Worm (Caenorhabditis elegans): ENCODE results near the gene srlf-13.

The srlf-13 gene

DNA sequence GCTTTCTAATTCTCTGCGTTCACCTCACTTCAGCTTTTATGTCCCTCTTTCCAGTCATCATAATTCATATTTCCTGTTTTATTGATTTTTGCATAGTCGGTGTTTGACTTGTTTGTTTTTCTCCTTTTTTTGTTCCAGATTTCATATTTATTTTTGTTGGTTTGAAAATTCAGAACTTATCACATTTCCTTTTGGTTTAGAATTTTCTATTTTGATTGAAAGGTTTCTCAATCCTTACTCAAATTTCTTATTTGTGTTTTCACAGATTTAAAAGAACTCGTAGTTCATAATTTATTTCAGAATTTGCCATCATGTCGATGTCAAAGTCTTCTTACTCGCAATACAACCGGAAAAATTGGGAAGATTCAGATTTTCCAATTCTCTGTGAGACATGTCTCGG, 35.3 kb downstream of the srlf-13 start, which contains the start of gene rbm-22:
Gene rbm-22, plus strand, starts transcription at position 301 of the 400 bp plus-strand sequence.
- no peak for TF ChIP-seq ceh-62 (tag; optimal IDR thresholded peaks at IDR 0.05)
- no peak for TF ChIP-seq pqm-1 (tag; optimal IDR thresholded peaks at IDR 0.05)
- no peak for TF ChIP-seq mes-2 (tag; optimal IDR thresholded peaks at IDR 0.05; ENCODE audit: poor library complexity, severe bottlenecking)
- TF ChIP-seq mdt-29 (GFP tag; IDR thresholded peaks at IDR 0.05): no peak
- TF ChIP-seq lsy-2 (tag; optimal IDR thresholded peaks at IDR 0.05): no peak
- TF ChIP-seq saeg-2 (GFP tag; IDR thresholded peaks at IDR 0.05): no peak
- TF ChIP-seq mdl-1 (tag; optimal IDR thresholded peaks at IDR 0.05): no peak
- TF ChIP-seq nhr-237 (tag; optimal IDR thresholded peaks at IDR 0.05): no peak
- no peak for TF ChIP-seq madf-5 (GFP tag; IDR thresholded peaks at IDR 0.05)
- TF ChIP-seq T20F7.1 (GFP tag; optimal IDR thresholded peaks at IDR 0.05): no peak
- TF ChIP-seq ces-1 (GFP tag; optimal IDR thresholded peaks at IDR 0.05): no peak
- TF ChIP-seq dmd-9 (GFP tag; IDR thresholded peaks at IDR 0.05): no peak

DNA sequence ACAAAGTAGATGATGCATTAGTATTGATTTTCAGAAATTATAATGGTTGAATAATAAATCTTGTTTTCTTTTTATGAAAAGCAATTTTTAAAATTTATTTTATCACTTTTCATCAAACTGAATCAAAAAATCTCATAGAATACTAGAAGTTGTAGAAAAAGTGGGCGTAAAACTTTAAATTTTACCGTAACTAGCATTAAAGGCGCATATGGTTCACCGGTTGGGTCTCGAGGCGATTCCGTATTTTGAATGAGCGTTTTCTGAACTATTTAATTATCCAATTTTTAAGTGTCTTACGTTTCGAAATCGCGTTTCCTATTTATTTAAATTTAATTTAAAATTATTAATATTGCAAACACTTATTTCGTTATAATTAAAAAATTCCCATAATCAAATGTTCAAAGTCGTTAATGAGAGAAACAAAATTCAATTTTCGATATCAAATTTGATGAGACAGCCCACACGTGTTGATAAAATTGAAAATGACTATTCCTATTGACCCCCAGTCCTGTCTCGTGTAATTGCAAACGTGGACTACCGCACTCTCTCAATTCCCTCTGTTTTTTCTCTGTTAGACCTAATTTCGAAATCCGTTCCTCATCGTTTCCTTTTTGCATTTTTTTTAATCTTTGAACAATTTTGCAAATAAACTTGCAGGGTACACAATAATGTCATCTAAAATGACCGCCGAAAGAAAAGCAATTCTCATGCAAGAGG, 38.0 kb downstream of the srlf-13 start, which contains the start of the genes T11G6.2 and hars-1:
Gene T11G6.2, minus strand, starts transcription at position 197 of the 717 bp plus-strand sequence.
Gene hars-1, plus strand, starts transcription at position 658 of the 717 bp plus-strand sequence.
- TF ChIP-seq mdl-1 (tag; optimal IDR thresholded peaks at IDR 0.05) (peak in 1 of 2 experiments; percentile 81), nhr-102 (tag; optimal IDR thresholded peaks at IDR 0.05) (no peak), zag-1 (tag; optimal IDR thresholded peaks at IDR 0.05) (no peak), nhr-28 (tag; optimal IDR thresholded peaks at IDR 0.05) (peak; percentile 76), mxl-3 (GFP tag; optimal IDR thresholded peaks at IDR 0.05) (peak; percentile 98), dmd-6 (GFP tag; IDR thresholded peaks at IDR 0.05) (peak; percentile 71; the same call in 1 of the 2 replicates), pqm-1 (tag; optimal IDR thresholded peaks at IDR 0.05) (peak; percentile 76), hlh-30 (tag; optimal IDR thresholded peaks at IDR 0.05; ENCODE audit: insufficient read depth) (peak; percentile 83), duxl-1 (tag; optimal IDR thresholded peaks at IDR 0.05; ENCODE audit: poor library complexity) (no peak), hlh-11 (tag; optimal IDR thresholded peaks at IDR 0.05) (peak; percentile 52), ceh-44 (GFP tag; IDR thresholded peaks at IDR 0.05) (no peak), snpc-1.2 (GFP tag; IDR thresholded peaks at IDR 0.05) (no peak), nhr-76 (tag; optimal IDR thresholded peaks at IDR 0.05) (no peak), dve-1 (tag; optimal IDR thresholded peaks at IDR 0.05; ENCODE audit: insufficient read depth) (peak; percentile 36), mep-1 (tag; optimal IDR thresholded peaks at IDR 0.05) (peak; percentile 34), lin-38 (GFP tag; IDR thresholded peaks at IDR 0.05) (peak; percentile 66), skn-1 (tag; optimal IDR thresholded peaks at IDR 0.05) (no peak), fos-1 (tag; optimal IDR thresholded peaks at IDR 0.05) (no peak), daf-16 (GFP tag; optimal IDR thresholded peaks at IDR 0.05) (no peak), daf-16 (tag; optimal IDR thresholded peaks at IDR 0.05) (peak; percentile 84), T20F7.1 (GFP tag; optimal IDR thresholded peaks at IDR 0.05) (no peak), lsy-2 (tag; optimal IDR thresholded peaks at IDR 0.05) (peak in 1 of 2 experiments; percentile 40), mes-2 (tag; optimal IDR thresholded peaks at IDR 0.05; ENCODE audit: poor library complexity, severe bottlenecking) (peak; percentile 51), daf-19 (GFP tag; conservative IDR thresholded peaks at IDR 0.05) (no peak), nhr-48 (tag; optimal IDR thresholded peaks at IDR 0.05) (no peak), nhr-77 (tag; optimal IDR thresholded peaks at IDR 0.05) (peak; percentile 74), nhr-6 (tag; optimal IDR thresholded peaks at IDR 0.05) (peak; percentile 24), cey-2 (tag; optimal IDR thresholded peaks at IDR 0.05; ENCODE audit: borderline replicate concordance, insufficient read depth) (no peak)

DNA sequence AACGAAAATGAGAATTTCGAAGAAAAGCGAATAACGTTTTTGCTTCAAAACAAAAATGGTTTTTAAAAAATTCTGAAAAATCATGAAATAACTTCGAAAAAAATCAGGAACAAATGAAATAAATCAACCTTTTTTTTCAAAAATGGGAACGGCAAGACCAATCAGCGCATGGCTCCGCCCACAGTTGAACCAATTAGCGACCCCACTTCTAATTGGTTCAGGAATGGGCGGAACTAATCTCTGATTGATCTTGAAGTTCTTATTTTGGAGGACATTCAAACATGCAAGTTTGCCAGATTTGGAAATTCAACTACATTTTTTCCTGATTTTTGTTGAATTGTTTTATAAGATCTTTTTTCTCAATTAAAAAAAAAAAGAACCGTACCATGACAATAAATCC, 40.5 kb downstream of the srlf-13 start:
- TF ChIP-seq ZK546.5 (tag; optimal IDR thresholded peaks at IDR 0.05): no peak
- TF ChIP-seq saeg-2 (GFP tag; IDR thresholded peaks at IDR 0.05): no peak
- TF ChIP-seq ceh-32 (tag; optimal IDR thresholded peaks at IDR 0.05; ENCODE audit: poor library complexity): no peak
- TF ChIP-seq rbr-2 (tag; optimal IDR thresholded peaks at IDR 0.05): no peak
- TF ChIP-seq tag-97 (GFP tag; IDR thresholded peaks at IDR 0.05): no peak
- no peak for TF ChIP-seq lsy-2 (tag; optimal IDR thresholded peaks at IDR 0.05)
- no peak for TF ChIP-seq nhr-28 (tag; optimal IDR thresholded peaks at IDR 0.05)
- TF ChIP-seq daf-8 (GFP tag; IDR thresholded peaks at IDR 0.05): no peak
- TF ChIP-seq snpc-4 (tag; optimal IDR thresholded peaks at IDR 0.05): no peak
- no peak for TF ChIP-seq nhr-25 (tag; optimal IDR thresholded peaks at IDR 0.05; ENCODE audit: borderline replicate concordance, insufficient read depth)
- no peak for TF ChIP-seq unc-130 (GFP tag; optimal IDR thresholded peaks at IDR 0.05)
- no peak for TF ChIP-seq attf-4 (tag; optimal IDR thresholded peaks at IDR 0.05)
- no peak for TF ChIP-seq gei-8 (GFP tag; optimal IDR thresholded peaks at IDR 0.05)
- no peak for TF ChIP-seq nhr-111 (GFP tag; optimal IDR thresholded peaks at IDR 0.05)
- no peak for TF ChIP-seq Y48G9A.11 (GFP tag; IDR thresholded peaks at IDR 0.05)
